Fruit fly (Drosophila melanogaster) whole organism: Measurements from ENCODE around the gene Trf5.

Experiments used
- CG8478 ChIP-seq: fragments of >200 bp; optimal IDR thresholded peaks from 2 replicates; lab custom pipeline; 2018; ENCODE audit warnings: inconsistent platforms
- Dll ChIP-seq: fragments of >200 bp; optimal IDR thresholded peaks from 2 replicates; lab custom pipeline; 2017
- EcR ChIP-seq, 2 experiments: fragments of >200 bp; optimal IDR thresholded peaks; 2 replicates each; lab custom pipeline; 2017; ENCODE audit warnings: missing biosample characterization in 2 of 2, missing genetic modification characterization in 2 of 2, missing genetic modification reagents in 2 of 2
- pan ChIP-seq: fragments of >200 bp; optimal IDR thresholded peaks from 2 replicates; lab custom pipeline; 2017
- psq ChIP-seq: fragments of >200 bp; optimal IDR thresholded peaks from 2 replicates; lab custom pipeline; 2017
- usp ChIP-seq: fragments of >200 bp; optimal IDR thresholded peaks from 2 replicates; lab custom pipeline; 2017; ENCODE audit warnings: missing biosample characterization, missing genetic modification characterization, mixed read lengths

DNA sequence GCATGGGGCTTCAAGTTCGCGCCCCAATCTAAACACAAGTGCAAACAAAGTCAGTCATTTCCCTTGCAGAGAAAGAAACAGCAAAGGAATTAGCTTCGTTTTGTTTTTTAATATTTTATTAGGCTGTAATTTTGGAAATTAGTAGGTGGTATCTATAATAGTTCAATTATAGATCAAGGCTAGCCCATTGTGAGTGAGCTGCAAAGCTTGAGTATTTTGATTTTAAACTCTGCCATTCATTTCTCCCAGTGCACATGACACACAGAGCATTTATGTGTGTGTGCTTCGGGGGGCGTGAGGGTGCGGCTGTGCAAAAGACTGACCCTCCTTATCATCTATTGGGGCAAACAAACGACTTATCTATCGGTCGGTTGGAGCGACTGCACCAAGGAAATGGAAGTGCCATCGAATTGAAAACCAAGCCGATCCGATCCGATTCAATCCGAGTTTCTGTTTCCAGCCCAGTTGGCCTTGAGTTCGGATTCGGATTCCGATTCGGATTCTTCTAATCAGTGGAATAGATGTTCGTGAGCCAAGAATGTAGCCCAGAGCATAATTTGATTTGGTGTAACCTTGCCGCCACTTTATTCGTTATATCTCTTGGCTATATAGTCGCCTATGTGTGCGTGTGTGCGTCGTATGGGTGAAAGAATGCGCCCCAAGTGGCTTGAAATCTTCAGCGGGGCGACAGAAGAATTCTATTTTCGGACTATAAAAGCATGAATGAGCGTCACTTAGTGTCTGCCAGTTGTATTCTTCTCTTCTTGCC, 35.3 kb upstream of the Trf5 start:
- no peak for TF ChIP-seq usp (GFP tag; lab: Kevin White, UChicago)
- no peak for TF ChIP-seq CG8478 (lab: Kevin White, UChicago)
- no peak for TF ChIP-seq psq (lab: Kevin White, UChicago)
- TF ChIP-seq pan (lab: Kevin White, UChicago): no peak
- TF ChIP-seq EcR (GFP tag; optimal IDR thresholded peaks at IDR 0.05; lab: Kevin White, UChicago): no peak
- no peak for TF ChIP-seq Dll (lab: Kevin White, UChicago)
